Fruit fly (Drosophila melanogaster) whole organism, embryonic: ENCODE measurements around the gene NELF-B.

Source experiments
- B-H2 ChIP-seq: fragments of 200-800 bp; sonication (Bioruptor generic); optimal IDR thresholded peaks from 2 replicates; lab custom pipeline; 2018; ENCODE audit warnings: missing biosample characterization, mild to moderate bottlenecking, missing genetic modification characterization
- CG10321 ChIP-seq: fragments of 200-800 bp; sonication (Bioruptor generic); IDR thresholded peaks from 2 replicates; pipeline ENCODE4 v1.3.6; 2022; ENCODE audit warnings: missing biosample characterization, missing genetic modification characterization
- CG10543 ChIP-seq: fragments of 200-800 bp; sonication (Bioruptor generic); optimal IDR thresholded peaks from 3 replicates; lab custom pipeline; 2017; ENCODE audit warnings: missing biosample characterization, mild to moderate bottlenecking, missing genetic modification characterization, moderate library complexity
- CG10959 ChIP-seq: fragments of 200-800 bp; sonication (Bioruptor generic); IDR thresholded peaks from 2 replicates; pipeline ENCODE4 v1.3.6; 2022; ENCODE audit warnings: missing biosample characterization, missing genetic modification characterization
- CG12236 ChIP-seq: fragments of 200-800 bp; sonication (Bioruptor generic); optimal IDR thresholded peaks from 2 replicates; lab custom pipeline; 2016; ENCODE audit warnings: missing biosample characterization, missing genetic modification characterization
- CG14050 ChIP-seq: fragments of 200-800 bp; sonication (Bioruptor generic); IDR thresholded peaks from 3 replicates; pipeline ENCODE4 v1.3.6; 2022; ENCODE audit warnings: missing biosample characterization, missing genetic modification characterization
- CG16863 ChIP-seq: fragments of 200-800 bp; sonication (Bioruptor generic); optimal IDR thresholded peaks from 3 replicates; lab custom pipeline; 2016; ENCODE audit warnings: missing biosample characterization, missing genetic modification characterization
- CG17385 ChIP-seq: fragments of 200-800 bp; sonication (Bioruptor generic); optimal IDR thresholded peaks from 3 replicates; lab custom pipeline; 2018; ENCODE audit warnings: missing biosample characterization, mild to moderate bottlenecking, missing genetic modification characterization
- CG1792 ChIP-seq: fragments of 200-800 bp; sonication (Bioruptor generic); optimal IDR thresholded peaks from 2 replicates; lab custom pipeline; 2016; ENCODE audit warnings: missing biosample characterization, missing genetic modification characterization
- CG18011 ChIP-seq: fragments of 200-800 bp; sonication (Bioruptor generic); optimal IDR thresholded peaks from 2 replicates; lab custom pipeline; 2017; ENCODE audit warnings: missing biosample characterization, missing genetic modification characterization, mild to moderate bottlenecking, moderate library complexity, missing genotype
- CG18262 ChIP-seq: fragments of 200-800 bp; optimal IDR thresholded peaks from 3 replicates; lab custom pipeline; 2019; ENCODE audit warnings: missing biosample characterization, mild to moderate bottlenecking, missing genetic modification characterization, moderate library complexity
- CG1832 ChIP-seq: fragments of 200-800 bp; sonication (Bioruptor generic); optimal IDR thresholded peaks from 2 replicates; lab custom pipeline; 2017; ENCODE audit warnings: missing biosample characterization, mild to moderate bottlenecking, missing genetic modification characterization, inconsistent platforms
- CG2120 ChIP-seq: fragments of 200-800 bp; sonication (Bioruptor generic); optimal IDR thresholded peaks from 3 replicates; lab custom pipeline; 2016; ENCODE audit warnings: missing biosample characterization, missing genetic modification characterization
- CG3065 ChIP-seq: fragments of 200-800 bp; sonication (Bioruptor generic); optimal IDR thresholded peaks from 2 replicates; lab custom pipeline; 2016; ENCODE audit warnings: missing biosample characterization, missing genetic modification characterization
- CG31224 ChIP-seq: fragments of 200-800 bp; sonication (Bioruptor generic); IDR thresholded peaks from 2 replicates; pipeline ENCODE4 v1.3.6; 2022; ENCODE audit warnings: missing biosample characterization, missing genetic modification characterization
- CG31388 ChIP-seq: fragments of 200-800 bp; sonication (Bioruptor generic); optimal IDR thresholded peaks from 2 replicates; lab custom pipeline; 2016; ENCODE audit warnings: missing biosample characterization, missing genetic modification characterization
- CG3163 ChIP-seq: fragments of 200-800 bp; sonication (Bioruptor generic); optimal IDR thresholded peaks from 3 replicates; lab custom pipeline; 2016; ENCODE audit warnings: missing biosample characterization, missing genetic modification characterization
- CG34422 ChIP-seq: fragments of 200-800 bp; sonication (Bioruptor generic); IDR thresholded peaks from 3 replicates; pipeline ENCODE4 v1.3.6; 2022; ENCODE audit warnings: missing biosample characterization, missing genetic modification characterization
- CG42726 ChIP-seq: fragments of 200-800 bp; sonication (Bioruptor generic); IDR thresholded peaks from 2 replicates; pipeline ENCODE4 v1.3.6; 2022; ENCODE audit warnings: missing biosample characterization, missing genetic modification characterization; ENCODE audit not compliant: partially characterized antibody
- CG4360 ChIP-seq: fragments of 200-800 bp; sonication (Bioruptor generic); IDR thresholded peaks from 2 replicates; pipeline ENCODE4 v1.3.6; 2022; ENCODE audit warnings: missing biosample characterization, missing genetic modification characterization
- CG43689 ChIP-seq: fragments of 200-800 bp; sonication (Bioruptor generic); IDR thresholded peaks from 2 replicates; pipeline ENCODE4 v1.3.6; 2022; ENCODE audit warnings: missing biosample characterization, missing genetic modification characterization
- CG5245 ChIP-seq: fragments of 200-800 bp; sonication (Bioruptor generic); optimal IDR thresholded peaks from 3 replicates; lab custom pipeline; 2016; ENCODE audit warnings: missing biosample characterization, missing genetic modification characterization
- CG6254 ChIP-seq: fragments of 200-800 bp; sonication (Bioruptor generic); optimal IDR thresholded peaks from 3 replicates; lab custom pipeline; 2017; ENCODE audit warnings: mild to moderate bottlenecking, missing biosample characterization, missing genetic modification reagents, missing genetic modification characterization
- CG8388 ChIP-seq: fragments of 200-800 bp; sonication (Bioruptor generic); optimal IDR thresholded peaks from 2 replicates; lab custom pipeline; 2019; ENCODE audit warnings: missing biosample characterization, mild to moderate bottlenecking, missing genetic modification characterization, moderate library complexity
- CG9817 ChIP-seq: fragments of 200-800 bp; sonication (Bioruptor generic); optimal IDR thresholded peaks from 2 replicates; lab custom pipeline; 2018; ENCODE audit warnings: missing biosample characterization, mild to moderate bottlenecking, missing genetic modification characterization, moderate library complexity
- CHES-1-like ChIP-seq: fragments of 200-800 bp; sonication (Bioruptor generic); optimal IDR thresholded peaks from 2 replicates; lab custom pipeline; 2016; ENCODE audit warnings: missing biosample characterization, missing genetic modification characterization
- CrebB ChIP-seq: fragments of 200-800 bp; sonication (Bioruptor generic); optimal IDR thresholded peaks from 3 replicates; lab custom pipeline; 2018; ENCODE audit warnings: missing biosample characterization, mild to moderate bottlenecking, missing genetic modification characterization
- Fer3 ChIP-seq: fragments of 200-800 bp; sonication (Bioruptor generic); optimal IDR thresholded peaks from 2 replicates; lab custom pipeline; 2018; ENCODE audit warnings: missing biosample characterization, mild to moderate bottlenecking, missing genetic modification characterization, moderate library complexity
- H2.0 ChIP-seq: fragments of 200-800 bp; sonication (Bioruptor generic); IDR thresholded peaks from 2 replicates; pipeline ENCODE4 v1.3.6; 2022; ENCODE audit warnings: missing biosample characterization, missing genetic modification characterization
- Hr39 ChIP-seq: fragments of >200 bp; optimal IDR thresholded peaks from 2 replicates; lab custom pipeline; 2017
- Lhr ChIP-seq: fragments of 200-800 bp; sonication (Bioruptor generic); optimal IDR thresholded peaks from 3 replicates; lab custom pipeline; 2017; ENCODE audit warnings: mild to moderate bottlenecking, missing biosample characterization, missing genetic modification reagents, missing genetic modification characterization
- MESR4 ChIP-seq: fragments of 200-800 bp; sonication (Bioruptor generic); optimal IDR thresholded peaks from 2 replicates; lab custom pipeline; 2018; ENCODE audit warnings: missing biosample characterization, mild to moderate bottlenecking, missing genetic modification characterization, moderate library complexity
- MTF-1 ChIP-seq: fragments of 200-800 bp; sonication (Bioruptor generic); optimal IDR thresholded peaks from 2 replicates; lab custom pipeline; 2018; ENCODE audit warnings: missing biosample characterization, mild to moderate bottlenecking, missing genetic modification characterization, borderline replicate concordance
- Med ChIP-seq: fragments of 200-800 bp; sonication (Bioruptor generic); peaks from one replicate; lab custom pipeline; 2016; ENCODE audit warnings: missing biosample characterization, missing genetic modification characterization, mild to moderate bottlenecking, inconsistent platforms, moderate library complexity
- Rx ChIP-seq: fragments of 200-800 bp; sonication (Bioruptor generic); IDR thresholded peaks from 2 replicates; pipeline ENCODE4 v1.3.6; 2022; ENCODE audit warnings: missing biosample characterization, missing genetic modification characterization
- Trl ChIP-seq, 3 experiments: fragments of >200 bp in 2 of 3; fragments of 200-800 bp in 1 of 3; sonication (Bioruptor generic) in 1 of 3; optimal IDR thresholded peaks; 2 replicates in 1 of 3; 3 replicates in 2 of 3; lab custom pipeline; 2016 to 2017; ENCODE audit warnings: missing biosample characterization in 1 of 3, missing genetic modification characterization in 1 of 3
- YL-1 ChIP-seq: fragments of 200-800 bp; sonication (Bioruptor generic); optimal IDR thresholded peaks from 3 replicates; lab custom pipeline; 2017; ENCODE audit warnings: missing biosample characterization, mild to moderate bottlenecking, missing genetic modification characterization
- ab ChIP-seq: fragments of 200-800 bp; sonication (Bioruptor generic); optimal IDR thresholded peaks from 2 replicates; lab custom pipeline; 2016; ENCODE audit warnings: missing biosample characterization, missing genetic modification characterization
- abd-A ChIP-seq: fragments of 200-800 bp; sonication (Bioruptor generic); optimal IDR thresholded peaks from 3 replicates; lab custom pipeline; 2019; ENCODE audit warnings: missing biosample characterization, mild to moderate bottlenecking, missing genetic modification characterization, moderate library complexity
- crol ChIP-seq: fragments of 200-800 bp; sonication (Bioruptor generic); IDR thresholded peaks from 2 replicates; pipeline ENCODE4 v1.3.6; 2022; ENCODE audit warnings: missing biosample characterization, missing genetic modification characterization
- dimm ChIP-seq: fragments of 200-800 bp; sonication (Bioruptor generic); IDR thresholded peaks from 2 replicates; pipeline ENCODE4 v1.3.6; 2022; ENCODE audit warnings: missing biosample characterization, missing genetic modification characterization
- emc ChIP-seq: fragments of 200-800 bp; sonication (Bioruptor generic); optimal IDR thresholded peaks from 2 replicates; lab custom pipeline; 2016; ENCODE audit warnings: missing biosample characterization, missing genetic modification characterization
- eve ChIP-seq, 2 experiments: fragments of >200 bp; optimal IDR thresholded peaks; 2 replicates each; lab custom pipeline; 2017; ENCODE audit warnings: missing biosample characterization in 2 of 2, missing genetic modification characterization in 2 of 2
- insv ChIP-seq, 2 experiments: fragments of 200-800 bp; sonication (Bioruptor generic); optimal IDR thresholded peaks; 3 replicates each; lab custom pipeline; 2016 to 2018; ENCODE audit warnings: missing biosample characterization in 2 of 2, missing genetic modification characterization in 2 of 2
- knrl ChIP-seq: fragments of 200-800 bp; sonication (Bioruptor generic); IDR thresholded peaks from 3 replicates; pipeline ENCODE4 v1.3.6; 2022; ENCODE audit warnings: missing biosample characterization, missing genetic modification characterization; ENCODE audit not compliant: partially characterized antibody
- sd ChIP-seq: fragments of 200-800 bp; sonication (Bioruptor generic); optimal IDR thresholded peaks from 3 replicates; lab custom pipeline; 2018; ENCODE audit warnings: missing biosample characterization, mild to moderate bottlenecking, missing genetic modification characterization, moderate library complexity
- so ChIP-seq: fragments of 200-800 bp; sonication (Bioruptor generic); IDR thresholded peaks from 3 replicates; pipeline ENCODE4 v1.3.6; 2022; ENCODE audit warnings: missing biosample characterization, missing genetic modification characterization
- trem ChIP-seq: fragments of 200-800 bp; optimal IDR thresholded peaks from 3 replicates; lab custom pipeline; 2019; ENCODE audit warnings: missing biosample characterization, mild to moderate bottlenecking, missing genetic modification characterization, moderate library complexity
- tx ChIP-seq: fragments of 200-800 bp; sonication (Bioruptor generic); optimal IDR thresholded peaks from 2 replicates; lab custom pipeline; 2016; ENCODE audit warnings: missing biosample characterization, missing genetic modification characterization
- yki ChIP-seq: fragments of >200 bp; optimal IDR thresholded peaks from 3 replicates; lab custom pipeline; 2018

Gene NELF-B

dm6 chrX:7709708-7710438, 18.3 kb downstream of the NELF-B start:
- TF ChIP-seq CG17385 (peak; percentile 88), trem (tag; lab: Kevin White, UChicago) (no peak), CG1832 (GFP tag; lab: Kevin White, UChicago) (peak; percentile 56), CG18262 (no peak), tx (no peak), CG31224 (no peak), CG16863 (GFP tag; lab: Kevin White, UChicago) (no peak), so (no peak), eve (GFP tag; optimal IDR thresholded peaks at IDR 0.05; lab: Kevin White, UChicago) (peak in 1 of 2 experiments; percentile 67), CG9817 (tag; lab: Kevin White, UChicago) (no peak), CG18011 (GFP tag; lab: Kevin White, UChicago) (no peak), CG34422 (GFP tag; lab: Robert Waterston, UW) (no peak), sd (tag; lab: Kevin White, UChicago) (peak; percentile 40), Lhr (GFP tag; lab: Kevin White, UChicago) (no peak), CG5245 (GFP tag; lab: Kevin White, UChicago) (no peak), YL-1 (GFP tag; lab: Kevin White, UChicago) (no peak), CG42726 (GFP tag; lab: Robert Waterston, UW) (no peak), CG14050 (GFP tag; lab: Robert Waterston, UW) (no peak), CG10959 (GFP tag; lab: Robert Waterston, UW) (no peak), CG6254 (GFP tag; lab: Kevin White, UChicago) (no peak), knrl (GFP tag; lab: Robert Waterston, UW) (no peak), CG12236 (no peak), Med (GFP tag; lab: Kevin White, UChicago) (peak; percentile 68), Rx (GFP tag; lab: Robert Waterston, UW) (no peak), CG4360 (GFP tag; lab: Robert Waterston, UW) (peak; percentile 83), CG31388 (no peak), B-H2 (GFP tag; lab: Kevin White, UChicago) (no peak), CrebB (tag; lab: Kevin White, UChicago) (no peak), MESR4 (no peak), ab (GFP tag; lab: Kevin White, UChicago) (no peak), CG1792 (GFP tag; lab: Kevin White, UChicago) (no peak), CG8388 (GFP tag; lab: Kevin White, UChicago) (no peak), yki (lab: Kevin White, UChicago) (peak; percentile 22), CG10321 (no peak), Hr39 (lab: Kevin White, UChicago) (no peak), H2.0 (GFP tag; lab: Robert Waterston, UW) (no peak), CG2120 (GFP tag; lab: Kevin White, UChicago) (no peak), Trl (optimal IDR thresholded peaks at IDR 0.05; lab: Kevin White, UChicago) (peak; percentile 82 to 85), Trl (GFP tag; optimal IDR thresholded peaks at IDR 0.05; lab: Kevin White, UChicago) (no peak), Fer3 (no peak), dimm (no peak), CG43689 (GFP tag; lab: Robert Waterston, UW) (no peak), abd-A (no peak), CG3163 (peak; percentile 74), emc (GFP tag; lab: Kevin White, UChicago) (no peak), CG3065 (GFP tag; lab: Kevin White, UChicago) (no peak), CG10543 (GFP tag; lab: Kevin White, UChicago) (peak; percentile 12), crol (GFP tag; lab: Robert Waterston, UW) (no peak), insv (GFP tag; optimal IDR thresholded peaks at IDR 0.05; lab: Kevin White, UChicago) (no peak), CHES-1-like (GFP tag; lab: Kevin White, UChicago) (peak; percentile 8), MTF-1 (no peak)
